Worm (Caenorhabditis elegans) whole organism, L4 larva: ENCODE results near the gene nhr-121.
"Not testable (repeated sequence)": the region's sequence is repeated elsewhere in the genome, so short reads cannot be mapped to it uniquely, and the experiment has no call there.

ENCODE experiments used
- F49E8.2 ChIP-seq: sonication (generic microtip); optimal IDR thresholded peaks from 2 replicates; lab custom pipeline; 2016; ENCODE audit warnings: missing compliant biosample characterization, mild to moderate bottlenecking, missing genetic modification characterization, borderline replicate concordance
- T26A8.4 ChIP-seq: fragments of 200-800 bp; sonication (Bioruptor generic); IDR thresholded peaks from 2 replicates; pipeline ENCODE4 v1.3.6; 2022; ENCODE audit warnings: missing genetic modification characterization, missing compliant biosample characterization
- Y105C5A.15 ChIP-seq: fragments of 200-800 bp; sonication (Bioruptor generic); IDR thresholded peaks from 2 replicates; pipeline ENCODE4 v1.3.6; 2022; ENCODE audit warnings: missing genetic modification characterization, missing compliant biosample characterization
- Y48G9A.11 ChIP-seq: fragments of 200-800 bp; sonication (Bioruptor generic); IDR thresholded peaks from 2 replicates; pipeline ENCODE4 v1.3.6; 2022; ENCODE audit warnings: missing genetic modification reagents, missing genetic modification characterization, missing compliant biosample characterization
- ZK337.2 ChIP-seq: fragments of 200-800 bp; sonication (Bioruptor generic); IDR thresholded peaks from 2 replicates; pipeline ENCODE4 v1.3.6; 2022; ENCODE audit warnings: missing genetic modification reagents, missing genetic modification characterization, missing compliant biosample characterization
- aha-1 ChIP-seq: fragments of 150-350 bp; peaks from one replicate; lab custom pipeline; 2014; ENCODE audit warnings: missing biosample characterization, missing genetic modification characterization
- ceh-20 ChIP-seq: fragments of 200-800 bp; sonication (Bioruptor generic); IDR thresholded peaks from 2 replicates; pipeline ENCODE4 v1.3.6; 2022; ENCODE audit warnings: missing genetic modification reagents, missing genetic modification characterization, missing compliant biosample characterization
- ceh-28 ChIP-seq: fragments of 150-350 bp; optimal IDR thresholded peaks from 2 replicates; lab custom pipeline; 2014; ENCODE audit warnings: missing biosample characterization, missing genetic modification reagents, missing genetic modification characterization
- ceh-44 ChIP-seq: fragments of 200-800 bp; sonication (Bioruptor generic); IDR thresholded peaks from 2 replicates; pipeline ENCODE4 v1.3.6; 2022; ENCODE audit warnings: missing genetic modification reagents, missing genetic modification characterization, missing compliant biosample characterization
- ceh-62 ChIP-seq: sonication (generic microtip); optimal IDR thresholded peaks from 2 replicates; lab custom pipeline; 2017; ENCODE audit warnings: missing biosample characterization, missing genetic modification characterization
- ceh-82 ChIP-seq: sonication (generic microtip); optimal IDR thresholded peaks from 2 replicates; lab custom pipeline; 2017; ENCODE audit warnings: missing biosample characterization, missing genetic modification characterization
- ctbp-1 ChIP-seq: fragments of 200-800 bp; sonication (Bioruptor generic); IDR thresholded peaks from 2 replicates; pipeline ENCODE4 v1.3.6; 2022; ENCODE audit warnings: missing genetic modification reagents, missing genetic modification characterization, missing compliant biosample characterization
- daf-19 ChIP-seq: fragments of 200-800 bp; sonication (Bioruptor generic); conservative IDR thresholded peaks from 2 replicates; pipeline ENCODE4 v1.3.6; 2022; ENCODE audit warnings: missing genetic modification characterization, missing compliant biosample characterization
- daf-8 ChIP-seq: fragments of 200-800 bp; sonication (Bioruptor generic); IDR thresholded peaks from 2 replicates; pipeline ENCODE4 v1.3.6; 2022; ENCODE audit warnings: missing genetic modification characterization, missing compliant biosample characterization
- duxl-1 ChIP-seq: sonication (generic microtip); optimal IDR thresholded peaks from 2 replicates; lab custom pipeline; 2016; ENCODE audit warnings: mild to moderate bottlenecking, missing genetic modification characterization, moderate library complexity, missing compliant biosample characterization; ENCODE audit not compliant: poor library complexity
- hmg-1.1 ChIP-seq: fragments of 200-800 bp; sonication (Bioruptor generic); IDR thresholded peaks from 2 replicates; pipeline ENCODE4 v1.3.6; 2022; ENCODE audit warnings: missing genetic modification reagents, missing genetic modification characterization, missing compliant biosample characterization
- lsy-2 ChIP-seq, 2 experiments: fragments of 150-350 bp in 1 of 2; sonication (generic microtip) in 1 of 2; optimal IDR thresholded peaks; 2 replicates each; lab custom pipeline; 2014 to 2017; ENCODE audit warnings: missing biosample characterization in 2 of 2, missing genetic modification characterization in 2 of 2
- madf-5 ChIP-seq, 2 experiments: fragments of 200-800 bp; sonication (Bioruptor generic); IDR thresholded peaks; 2 replicates each; pipeline ENCODE4 v1.3.6; 2022; ENCODE audit warnings: missing compliant biosample characterization in 2 of 2, missing genetic modification characterization in 2 of 2
- mdt-29 ChIP-seq: fragments of 200-800 bp; sonication (Bioruptor generic); IDR thresholded peaks from 2 replicates; pipeline ENCODE4 v1.3.6; 2022; ENCODE audit warnings: missing genetic modification reagents, missing genetic modification characterization, missing compliant biosample characterization
- mes-2 ChIP-seq: sonication (generic microtip); optimal IDR thresholded peaks from 2 replicates; lab custom pipeline; 2016; ENCODE audit warnings: missing genotype, mild to moderate bottlenecking, missing genetic modification characterization, missing compliant biosample characterization; ENCODE audit not compliant: poor library complexity, severe bottlenecking
- nhr-10 ChIP-seq: fragments of 150-350 bp; optimal IDR thresholded peaks from 2 replicates; lab custom pipeline; 2014; ENCODE audit warnings: missing biosample characterization, missing genetic modification characterization
- nhr-111 ChIP-seq: fragments of 200-800 bp; sonication (Bioruptor generic); optimal IDR thresholded peaks from 2 replicates; lab custom pipeline; 2018; ENCODE audit warnings: mild to moderate bottlenecking, missing genetic modification characterization, missing compliant biosample characterization
- nhr-28 ChIP-seq: fragments of 150-350 bp; optimal IDR thresholded peaks from 2 replicates; lab custom pipeline; 2014; ENCODE audit warnings: missing biosample characterization, missing genetic modification characterization
- nhr-76 ChIP-seq: fragments of 150-350 bp; optimal IDR thresholded peaks from 2 replicates; lab custom pipeline; 2014; ENCODE audit warnings: missing biosample characterization, missing genetic modification characterization
- rbr-2 ChIP-seq: sonication (generic microtip); optimal IDR thresholded peaks from 2 replicates; lab custom pipeline; 2016; ENCODE audit warnings: missing genotype, missing genetic modification characterization, missing compliant biosample characterization
- set-16 ChIP-seq: fragments of 200-800 bp; sonication (Bioruptor generic); IDR thresholded peaks from 2 replicates; pipeline ENCODE4 v1.3.6; 2022; ENCODE audit warnings: missing genetic modification reagents, missing genetic modification characterization, missing compliant biosample characterization
- spr-3 ChIP-seq: fragments of 200-800 bp; sonication (Bioruptor generic); optimal IDR thresholded peaks from 2 replicates; lab custom pipeline; 2018; ENCODE audit warnings: mild to moderate bottlenecking, missing genetic modification characterization, missing compliant biosample characterization
- tag-97 ChIP-seq: fragments of 200-800 bp; sonication (Bioruptor generic); IDR thresholded peaks from 2 replicates; pipeline ENCODE4 v1.3.6; 2022; ENCODE audit warnings: missing genetic modification characterization, missing compliant biosample characterization
- vab-7 ChIP-seq: fragments of 200-800 bp; sonication (Bioruptor generic); IDR thresholded peaks from 2 replicates; pipeline ENCODE4 v1.3.6; 2022; ENCODE audit warnings: missing genetic modification reagents, missing genetic modification characterization, missing compliant biosample characterization
- ztf-11 ChIP-seq: fragments of 150-350 bp; optimal IDR thresholded peaks from 2 replicates; lab custom pipeline; 2014; ENCODE audit warnings: missing biosample characterization, missing genetic modification characterization
- ztf-7 ChIP-seq: fragments of 150-350 bp; optimal IDR thresholded peaks from 2 replicates; lab custom pipeline; 2014; ENCODE audit warnings: missing biosample characterization, missing genetic modification characterization

Gene nhr-121

DNA sequence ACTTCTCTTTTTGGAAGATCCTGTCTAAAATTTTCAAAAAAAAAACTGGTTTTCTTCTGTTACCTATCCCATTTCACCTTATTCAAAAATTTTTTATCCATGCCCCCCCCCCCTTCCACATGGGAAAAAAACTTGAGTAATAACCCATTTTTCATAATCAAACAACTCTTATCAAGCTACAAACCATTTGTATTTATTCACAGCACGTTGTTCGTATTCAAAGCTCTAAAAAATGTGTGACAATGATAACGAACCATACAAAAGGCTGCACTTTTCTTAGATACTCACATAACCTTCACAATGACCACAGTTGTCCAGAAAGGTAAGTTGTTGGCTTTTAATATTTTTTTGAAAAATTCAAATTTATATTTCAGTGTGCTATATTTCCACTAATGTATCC is 18.8 kb downstream of the nhr-121 start, which contains the start of gene E02H9.6:
E02H9.6 (plus strand) TSS at position 301 of the 400 bp plus-strand sequence.
- TF ChIP-seq ctbp-1 (GFP tag; lab: Robert Waterston, UW); T26A8.4; vab-7 (GFP tag; lab: Robert Waterston, UW): not testable (repeated sequence)

ce11 chrIII:2435373-2435772 is 19.2 kb downstream of the nhr-121 start, which contains the start of gene W04B5.6:
Gene W04B5.6, minus strand, starts transcription at chrIII:2435473.
- not testable (repeated sequence) for TF ChIP-seq daf-19; nhr-10; ceh-82 (tag; lab: Kevin White, UChicago)

- TF ChIP-seq spr-3 (no peak), vab-7 (GFP tag; lab: Robert Waterston, UW) (no peak), ceh-62 (no peak), mdt-29 (GFP tag; lab: Robert Waterston, UW) (no peak), Y105C5A.15 (GFP tag; lab: Robert Waterston, UW) (no peak), duxl-1 (tag; lab: Kevin White, UChicago) (peak; percentile 14), nhr-28 (peak; percentile 9), F49E8.2 (tag; lab: Kevin White, UChicago) (no peak)
- TF ChIP-seq, all 104 proteins: peak for 2
Observed at ce11 chrIII:2432925-2433324, 21.7 kb downstream of the nhr-121 start.

ce11 chrIII:2426122-2426521 is 28.5 kb downstream of the nhr-121 start, which contains the start of gene W04B5.8:
Gene W04B5.8, plus strand, starts transcription at chrIII:2426316.
- TF ChIP-seq lsy-2 (tag; optimal IDR thresholded peaks at IDR 0.05; lab: Kevin White, UChicago) (peak in 1 of 2 experiments; percentile 4), aha-1 (tag; lab: Kevin White, UChicago) (peak; percentile 80), mes-2 (peak; percentile 19), ceh-28 (tag; lab: Kevin White, UChicago) (no peak), nhr-111 (no peak), ztf-11 (tag; lab: Kevin White, UChicago) (no peak), hmg-1.1 (GFP tag; lab: Robert Waterston, UW) (peak; percentile 35; the same call in 1 of the 2 replicates)

ce11 chrIII:2424783-2425329 is 29.8 kb downstream of the nhr-121 start:
- TF ChIP-seq madf-5 (GFP tag; IDR thresholded peaks at IDR 0.05; lab: Robert Waterston, UW) (no peak), tag-97 (no peak), ceh-44 (no peak), ztf-11 (tag; lab: Kevin White, UChicago) (no peak), ceh-82 (tag; lab: Kevin White, UChicago) (no peak), nhr-76 (tag; lab: Kevin White, UChicago) (no peak), ZK337.2 (GFP tag; lab: Robert Waterston, UW) (no peak), rbr-2 (tag; lab: Kevin White, UChicago) (no peak), daf-8 (0 out of 2 replicates have a peak, but pooled peaks have one; percentile 12), aha-1 (tag; lab: Kevin White, UChicago) (peak; percentile 90), Y48G9A.11 (GFP tag; lab: Robert Waterston, UW) (no peak), ztf-7 (tag; lab: Kevin White, UChicago) (no peak), set-16 (GFP tag; lab: Robert Waterston, UW) (peak; percentile 97)

- TF ChIP-seq ceh-20 (GFP tag; lab: Robert Waterston, UW) = no peak
- peak; percentile 82 for TF ChIP-seq ceh-28 (tag; lab: Kevin White, UChicago)
Observed at ce11 chrIII:2423638-2424037, 31.0 kb downstream of the nhr-121 start.
